Worm (Caenorhabditis elegans) whole organism, L1 larva: ENCODE measurements around the gene fipr-2.

Source experiments
- Y116A8C.19 ChIP-seq: sonication (generic microtip); optimal IDR thresholded peaks from 2 replicates; lab custom pipeline; 2016; ENCODE audit warnings: missing compliant biosample characterization, missing genetic modification characterization, borderline replicate concordance
- egl-27 ChIP-seq, 2 experiments: fragments of 150-350 bp in 1 of 2; sonication (generic microtip); optimal IDR thresholded peaks; 3 replicates each; lab custom pipeline; 2017 to 2018; ENCODE audit warnings: missing biosample characterization in 2 of 2, missing genetic modification characterization in 2 of 2, missing genetic modification reagents in 2 of 2
- lin-35 ChIP-seq, 2 experiments: fragments of 150-350 bp; optimal IDR thresholded peaks; 2 replicates each; lab custom pipeline; 2014; ENCODE audit warnings: missing biosample characterization in 2 of 2, missing genetic modification characterization in 2 of 2, missing genetic modification reagents in 2 of 2
- nhr-237 ChIP-seq: fragments of 150-350 bp; optimal IDR thresholded peaks from 2 replicates; lab custom pipeline; 2014; ENCODE audit warnings: missing biosample characterization, missing genetic modification characterization
- nhr-77 ChIP-seq: fragments of 150-350 bp; optimal IDR thresholded peaks from 2 replicates; lab custom pipeline; 2014; ENCODE audit warnings: missing biosample characterization, missing genetic modification characterization
- nhr-84 ChIP-seq: sonication (generic microtip); optimal IDR thresholded peaks from 2 replicates; lab custom pipeline; 2017; ENCODE audit warnings: missing biosample characterization, missing genetic modification characterization

DNA sequence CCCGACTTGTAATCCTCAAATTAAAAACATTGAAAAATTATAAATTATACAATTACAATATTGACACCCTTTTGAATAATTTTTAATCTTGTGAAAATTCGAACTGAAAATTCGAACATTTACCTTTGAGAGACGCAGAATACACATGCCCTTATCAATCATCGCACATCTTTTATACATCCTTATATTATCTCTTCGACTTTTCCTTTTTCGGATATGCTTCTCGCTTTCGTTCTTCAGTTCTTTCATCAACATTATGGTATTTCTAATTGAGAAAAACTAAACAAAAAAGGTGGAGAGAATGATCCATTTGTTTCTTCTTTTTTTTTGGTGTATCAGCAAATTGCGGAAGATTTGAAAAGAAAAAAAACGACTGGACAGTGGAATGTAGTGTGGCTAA is 15.8 kb upstream of the fipr-2 start:
- TF ChIP-seq lin-35 (GFP tag; optimal IDR thresholded peaks at IDR 0.05; lab: Kevin White, UChicago) (no peak), nhr-237 (tag; lab: Kevin White, UChicago) (no peak), nhr-84 (tag; lab: Kevin White, UChicago) (no peak), Y116A8C.19 (tag; lab: Kevin White, UChicago) (no peak), egl-27 (tag; optimal IDR thresholded peaks at IDR 0.05; lab: Kevin White, UChicago) (no peak), nhr-77 (tag; lab: Kevin White, UChicago) (no peak)
